Fruit fly (Drosophila melanogaster) Kc167 (cell line): ENCODE measurements around the gene Gp93.
"Not testable (repeated sequence)": the region's sequence is repeated elsewhere in the genome, so short reads cannot be mapped to it uniquely, and the experiment has no call there.

ENCODE experiments used
- Myc ChIP-seq: fragments of >200 bp; optimal IDR thresholded peaks from 2 replicates; lab custom pipeline; 2017; ENCODE audit warnings: missing external identifiers
- Sin3A ChIP-seq: fragments of >200 bp; optimal IDR thresholded peaks from 2 replicates; lab custom pipeline; 2018; ENCODE audit warnings: missing external identifiers
- h ChIP-seq: fragments of >200 bp; optimal IDR thresholded peaks from 3 replicates; lab custom pipeline; 2018; ENCODE audit warnings: missing external identifiers
- insv ChIP-seq: fragments of >200 bp; optimal IDR thresholded peaks from 3 replicates; lab custom pipeline; 2018; ENCODE audit warnings: missing external identifiers
- psq ChIP-seq: fragments of >200 bp; optimal IDR thresholded peaks from 2 replicates; lab custom pipeline; 2017; ENCODE audit warnings: missing external identifiers
- ttk ChIP-seq: sonication (Bioruptor generic); optimal IDR thresholded peaks from 2 replicates; lab custom pipeline; 2017; ENCODE audit warnings: missing external identifiers

Gp93 gene

dm6 chr3R:27959145-27959544 is 10.6 kb downstream of the Gp93 start, which contains the start of the genes CG42487 and CG4884:
Gene CG42487, minus strand, starts transcription at chr3R:27959245.
Gene CG4884, minus strand, starts transcription at chr3R:27959245.
- TF ChIP-seq ttk, insv, Sin3A (lab: Kevin White, UChicago): not testable (repeated sequence)

dm6 chr3R:27960473-27960872 is 12.0 kb downstream of the Gp93 start, which contains the start of gene CG31253:
Gene CG31253, minus strand, starts transcription at chr3R:27960573.
- TF ChIP-seq psq, h, Myc (lab: Kevin White, UChicago): not testable (repeated sequence)

dm6 chr3R:27963119-27963518 is 14.6 kb downstream of the Gp93 start, which contains the start of the genes CG31131 and CG4849:
Gene CG31131, minus strand, starts transcription at chr3R:27963219.
Gene CG4849, plus strand, starts transcription at chr3R:27963415.
- TF ChIP-seq psq, Myc, h (lab: Kevin White, UChicago): not testable (repeated sequence)

dm6 chr3R:27986794-27987193 is 38.3 kb downstream of the Gp93 start:
- TF ChIP-seq Myc (lab: Kevin White, UChicago), result no peak
- TF ChIP-seq Sin3A (lab: Kevin White, UChicago), result no peak
- TF ChIP-seq insv (lab: Kevin White, UChicago), result no peak
- TF ChIP-seq h (lab: Kevin White, UChicago), result no peak
- TF ChIP-seq ttk (lab: Kevin White, UChicago), result no peak
- no peak for TF ChIP-seq psq (lab: Kevin White, UChicago)

dm6 chr3R:27987329-27987728 is 38.8 kb downstream of the Gp93 start:
- no peak for TF ChIP-seq h (lab: Kevin White, UChicago)
- no peak for TF ChIP-seq insv (lab: Kevin White, UChicago)

- no peak for TF ChIP-seq Myc (lab: Kevin White, UChicago)
- no peak for TF ChIP-seq Sin3A (lab: Kevin White, UChicago)
- no peak for TF ChIP-seq insv (lab: Kevin White, UChicago)
- TF ChIP-seq h (lab: Kevin White, UChicago), result no peak
- TF ChIP-seq ttk (lab: Kevin White, UChicago), result no peak
- TF ChIP-seq psq (lab: Kevin White, UChicago), result no peak
These were observed 39.3 kb downstream of the Gp93 start for dm6 chr3R:27987772-27988171.

dm6 chr3R:27988189-27988588 is 39.7 kb downstream of the Gp93 start, which contains the start of gene betaTub97EF:
Gene betaTub97EF, minus strand, starts transcription at chr3R:27988384.
- no peak for TF ChIP-seq Myc (lab: Kevin White, UChicago)
- no peak for TF ChIP-seq Sin3A (lab: Kevin White, UChicago)
- no peak for TF ChIP-seq insv (lab: Kevin White, UChicago)
- no peak for TF ChIP-seq psq (lab: Kevin White, UChicago)
- no peak for TF ChIP-seq ttk (lab: Kevin White, UChicago)
- TF ChIP-seq h (lab: Kevin White, UChicago), result no peak

- no peak for TF ChIP-seq Myc (lab: Kevin White, UChicago)
- no peak for TF ChIP-seq ttk (lab: Kevin White, UChicago)
- TF ChIP-seq insv (lab: Kevin White, UChicago), result no peak
These were observed 40.3 kb downstream of the Gp93 start for dm6 chr3R:27988647-27989430.

dm6 chr3R:27990651-27991050 is 42.1 kb downstream of the Gp93 start, which contains the start of gene CG4815:
Gene CG4815, minus strand, starts transcription at chr3R:27990751.
- TF ChIP-seq insv (lab: Kevin White, UChicago) (no peak), psq (lab: Kevin White, UChicago) (no peak), h (lab: Kevin White, UChicago) (no peak), Myc (lab: Kevin White, UChicago) (no peak), ttk (lab: Kevin White, UChicago) (no peak), Sin3A (lab: Kevin White, UChicago) (no peak)
